Worm (Caenorhabditis elegans): ENCODE data around the gene metl-1.

DNA sequence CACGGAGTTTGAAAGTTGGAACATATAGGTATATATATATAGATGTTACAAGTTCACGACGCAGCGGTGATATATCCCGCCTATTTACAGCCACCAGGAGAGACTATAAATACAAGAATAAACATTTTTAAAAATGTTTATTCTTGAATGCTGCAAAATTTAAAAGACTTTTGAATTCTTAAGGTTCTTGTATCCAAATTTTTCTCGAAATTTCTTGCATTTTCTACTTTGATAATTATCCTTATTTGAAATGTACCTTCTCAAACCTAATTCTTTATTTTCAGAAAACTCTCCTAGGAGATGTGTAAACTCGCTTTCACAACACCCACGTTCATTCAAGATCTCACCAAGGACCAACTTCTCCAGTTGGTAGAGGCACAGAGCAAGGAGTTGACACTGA, 41.8 kb downstream of the metl-1 start, which contains the start of gene C05D12.4:
- no peak for TF ChIP-seq pha-4 (tag; optimal IDR thresholded peaks at IDR 0.05)
- no peak for TF ChIP-seq elt-3 (tag; optimal IDR thresholded peaks at IDR 0.05)
- no peak for TF ChIP-seq unc-39 (tag; optimal IDR thresholded peaks at IDR 0.05)
- no peak for TF ChIP-seq blmp-1 (tag; optimal IDR thresholded peaks at IDR 0.05)
- TF ChIP-seq ces-1 (GFP tag; optimal IDR thresholded peaks at IDR 0.05), result no peak
- TF ChIP-seq unc-62 (GFP tag; optimal IDR thresholded peaks at IDR 0.05), result no peak
